Fruit fly (Drosophila melanogaster) whole organism, embryonic: ENCODE results near the gene CG15142.

Source experiments
- Asciz ChIP-seq: fragments of 200-800 bp; sonication (Bioruptor generic); optimal IDR thresholded peaks from 2 replicates; lab custom pipeline; 2017; ENCODE audit warnings: missing biosample characterization, mild to moderate bottlenecking, missing genetic modification characterization, missing genetic modification reagents
- C15 ChIP-seq: fragments of 200-800 bp; sonication (Bioruptor generic); IDR thresholded peaks from 3 replicates; pipeline ENCODE4 v1.3.6; 2022; ENCODE audit warnings: missing biosample characterization, missing genetic modification characterization
- CG10565 ChIP-seq: fragments of 200-800 bp; sonication (Bioruptor generic); optimal IDR thresholded peaks from 3 replicates; lab custom pipeline; 2016; ENCODE audit warnings: missing biosample characterization, mild to moderate bottlenecking, missing genetic modification characterization
- CG11723 ChIP-seq: fragments of 200-800 bp; sonication (Bioruptor generic); optimal IDR thresholded peaks from 2 replicates; lab custom pipeline; 2017; ENCODE audit warnings: missing biosample characterization, mild to moderate bottlenecking, missing genetic modification characterization
- CG12659 ChIP-seq: fragments of 200-800 bp; sonication (Bioruptor generic); optimal IDR thresholded peaks from 3 replicates; lab custom pipeline; 2017; ENCODE audit warnings: mild to moderate bottlenecking, missing biosample characterization, missing genetic modification reagents, missing genetic modification characterization
- CG12769 ChIP-seq: fragments of 200-800 bp; sonication (Bioruptor generic); optimal IDR thresholded peaks from 2 replicates; lab custom pipeline; 2019; ENCODE audit warnings: missing biosample characterization, mild to moderate bottlenecking, missing genetic modification characterization, moderate library complexity
- CG14667 ChIP-seq: fragments of 200-800 bp; sonication (Bioruptor generic); IDR thresholded peaks from 2 replicates; pipeline ENCODE4 v1.3.6; 2022; ENCODE audit warnings: missing biosample characterization, missing genetic modification characterization
- CG2199 ChIP-seq: fragments of 200-800 bp; sonication (Bioruptor generic); IDR thresholded peaks from 3 replicates; pipeline ENCODE4 v1.3.6; 2022; ENCODE audit warnings: missing biosample characterization, missing genetic modification characterization
- CG2875 ChIP-seq: fragments of 200-800 bp; sonication (Bioruptor generic); optimal IDR thresholded peaks from 2 replicates; lab custom pipeline; 2017; ENCODE audit warnings: missing biosample characterization, mild to moderate bottlenecking, missing genetic modification characterization, missing genetic modification reagents
- CG32532 ChIP-seq: fragments of 200-800 bp; sonication (Bioruptor generic); IDR thresholded peaks from 2 replicates; pipeline ENCODE4 v1.3.6; 2022; ENCODE audit warnings: missing biosample characterization, missing genetic modification characterization
- CG4820 ChIP-seq: fragments of 200-800 bp; sonication (Bioruptor generic); optimal IDR thresholded peaks from 3 replicates; lab custom pipeline; 2016; ENCODE audit warnings: missing biosample characterization, missing genetic modification characterization
- CG4854 ChIP-seq: fragments of 200-800 bp; sonication (Bioruptor generic); optimal IDR thresholded peaks from 2 replicates; lab custom pipeline; 2016; ENCODE audit warnings: missing biosample characterization, missing genetic modification characterization, inconsistent platforms
- CG6654 ChIP-seq: fragments of 200-800 bp; sonication (Bioruptor generic); optimal IDR thresholded peaks from 2 replicates; lab custom pipeline; 2017; ENCODE audit warnings: missing biosample characterization, mild to moderate bottlenecking, missing genetic modification characterization
- CG6765 ChIP-seq: fragments of 200-800 bp; sonication (Bioruptor generic); optimal IDR thresholded peaks from 3 replicates; lab custom pipeline; 2017; ENCODE audit warnings: missing biosample characterization, mild to moderate bottlenecking, missing genetic modification characterization
- CG6854 ChIP-seq: fragments of 200-800 bp; sonication (Bioruptor generic); optimal IDR thresholded peaks from 3 replicates; lab custom pipeline; 2017; ENCODE audit warnings: missing biosample characterization, mild to moderate bottlenecking, missing genetic modification characterization
- CG9727 ChIP-seq: fragments of 200-800 bp; sonication (Bioruptor generic); optimal IDR thresholded peaks from 3 replicates; lab custom pipeline; 2017; ENCODE audit warnings: missing biosample characterization, mild to moderate bottlenecking, missing genetic modification characterization
- Dip2 ChIP-seq: fragments of 200-800 bp; sonication (Bioruptor generic); IDR thresholded peaks from 2 replicates; pipeline ENCODE4 v1.3.6; 2022; ENCODE audit warnings: missing biosample characterization, missing genetic modification characterization
- Dll ChIP-seq: fragments of 200-800 bp; sonication (Bioruptor generic); IDR thresholded peaks from 4 replicates; pipeline ENCODE4 v1.3.6; 2022; ENCODE audit warnings: missing biosample characterization, missing genetic modification characterization; ENCODE audit not compliant: partially characterized antibody
- Eip74EF ChIP-seq, 2 experiments: fragments of 200-800 bp in 1 of 2; fragments of >200 bp in 1 of 2; sonication (Bioruptor generic) in 1 of 2; optimal IDR thresholded peaks; 2 replicates each; lab custom pipeline; 2017 to 2019; ENCODE audit warnings: missing biosample characterization in 2 of 2, missing genetic modification characterization in 2 of 2, mild to moderate bottlenecking in 1 of 2, moderate library complexity in 1 of 2
- Fer1 ChIP-seq: fragments of 200-800 bp; sonication (Bioruptor generic); optimal IDR thresholded peaks from 2 replicates; lab custom pipeline; 2017; ENCODE audit warnings: missing biosample characterization, mild to moderate bottlenecking, missing genetic modification characterization
- GATAe ChIP-seq: fragments of 200-800 bp; sonication (Bioruptor generic); conservative IDR thresholded peaks from 2 replicates; pipeline ENCODE4 v1.3.6; 2022; ENCODE audit warnings: missing biosample characterization, missing genetic modification characterization
- Hr3 ChIP-seq: fragments of 200-800 bp; sonication (Bioruptor generic); optimal IDR thresholded peaks from 3 replicates; lab custom pipeline; 2016; ENCODE audit warnings: missing biosample characterization, missing genetic modification characterization
- Jarid2 ChIP-seq: fragments of 200-800 bp; sonication (Bioruptor generic); optimal IDR thresholded peaks from 3 replicates; lab custom pipeline; 2017; ENCODE audit warnings: mild to moderate bottlenecking, missing biosample characterization, missing genetic modification reagents, missing genetic modification characterization
- Lpt ChIP-seq: fragments of >200 bp; optimal IDR thresholded peaks from 2 replicates; lab custom pipeline; 2018; ENCODE audit warnings: missing biosample characterization, missing genetic modification characterization
- Myb ChIP-seq: fragments of 200-800 bp; sonication (Bioruptor generic); optimal IDR thresholded peaks from 2 replicates; lab custom pipeline; 2016; ENCODE audit warnings: missing biosample characterization, missing genetic modification characterization
- Oaz ChIP-seq: fragments of 200-800 bp; sonication (Bioruptor generic); IDR thresholded peaks from 2 replicates; pipeline ENCODE4 v1.3.6; 2022; ENCODE audit warnings: missing biosample characterization, missing genetic modification characterization
- Scr ChIP-seq: fragments of 200-800 bp; sonication (Bioruptor generic); IDR thresholded peaks from 2 replicates; pipeline ENCODE4 v1.3.6; 2022; ENCODE audit warnings: missing biosample characterization, missing genetic modification characterization; ENCODE audit not compliant: partially characterized antibody
- Trl ChIP-seq, 3 experiments: fragments of >200 bp in 2 of 3; fragments of 200-800 bp in 1 of 3; sonication (Bioruptor generic) in 1 of 3; optimal IDR thresholded peaks; 2 replicates in 1 of 3; 3 replicates in 2 of 3; lab custom pipeline; 2016 to 2017; ENCODE audit warnings: missing biosample characterization in 1 of 3, missing genetic modification characterization in 1 of 3
- az2 ChIP-seq: fragments of 200-800 bp; sonication (Bioruptor generic); optimal IDR thresholded peaks from 3 replicates; lab custom pipeline; 2016; ENCODE audit warnings: missing biosample characterization, missing genetic modification characterization
- br ChIP-seq: fragments of >200 bp; optimal IDR thresholded peaks from 2 replicates; lab custom pipeline; 2017
- fd3F ChIP-seq: fragments of 200-800 bp; sonication (Bioruptor generic); optimal IDR thresholded peaks from 2 replicates; lab custom pipeline; 2018; ENCODE audit warnings: missing biosample characterization, mild to moderate bottlenecking, missing genetic modification characterization, moderate library complexity
- ftz-f1 ChIP-seq: fragments of 200-800 bp; sonication (Bioruptor generic); optimal IDR thresholded peaks from 2 replicates; lab custom pipeline; 2016; ENCODE audit warnings: missing biosample characterization, missing genetic modification characterization
- gt ChIP-seq: fragments of 200-800 bp; sonication (Bioruptor generic); IDR thresholded peaks from 2 replicates; pipeline ENCODE4 v1.3.6; 2022; ENCODE audit warnings: missing biosample characterization, missing genetic modification characterization
- jigr1 ChIP-seq: fragments of 200-800 bp; sonication (Bioruptor generic); IDR thresholded peaks from 3 replicates; pipeline ENCODE4 v1.3.6; 2022; ENCODE audit warnings: missing biosample characterization, missing genetic modification characterization
- lab ChIP-seq: fragments of 200-800 bp; sonication (Bioruptor generic); optimal IDR thresholded peaks from 3 replicates; lab custom pipeline; 2017; ENCODE audit warnings: missing biosample characterization, missing genetic modification characterization, mild to moderate bottlenecking, moderate library complexity, missing genetic modification reagents
- otp ChIP-seq: fragments of 200-800 bp; sonication (Bioruptor generic); IDR thresholded peaks from 3 replicates; pipeline ENCODE4, ENCODE4 v1.3.6; 2022; ENCODE audit warnings: missing biosample characterization, missing genetic modification characterization
- rib ChIP-seq: fragments of 200-800 bp; sonication (Bioruptor generic); IDR thresholded peaks from 2 replicates; pipeline ENCODE4 v1.3.6; 2022; ENCODE audit warnings: missing biosample characterization, missing genetic modification characterization
- ro ChIP-seq: fragments of 200-800 bp; sonication (Bioruptor generic); IDR thresholded peaks from 2 replicates; pipeline ENCODE4 v1.3.6; 2022; ENCODE audit warnings: missing biosample characterization, missing genetic modification characterization
- scrt ChIP-seq: fragments of 200-800 bp; sonication (Bioruptor generic); optimal IDR thresholded peaks from 2 replicates; lab custom pipeline; 2018; ENCODE audit warnings: missing biosample characterization, mild to moderate bottlenecking, missing genetic modification characterization, moderate library complexity
- sens-2 ChIP-seq: fragments of 200-800 bp; sonication (Bioruptor generic); IDR thresholded peaks from 2 replicates; pipeline ENCODE4 v1.3.6; 2022; ENCODE audit warnings: missing biosample characterization, missing genetic modification characterization
- seq ChIP-seq: fragments of 200-800 bp; sonication (Bioruptor generic); IDR thresholded peaks from 2 replicates; pipeline ENCODE4 v1.3.6; 2022; ENCODE audit warnings: missing biosample characterization, missing genetic modification characterization
- sob ChIP-seq: fragments of 200-800 bp; sonication (Bioruptor generic); IDR thresholded peaks from 2 replicates; pipeline ENCODE4 v1.3.6; 2022; ENCODE audit warnings: missing biosample characterization, missing genetic modification characterization
- tio ChIP-seq: fragments of 200-800 bp; sonication (Bioruptor generic); optimal IDR thresholded peaks from 2 replicates; lab custom pipeline; 2017; ENCODE audit warnings: missing biosample characterization, missing genetic modification characterization, inconsistent platforms
- ttk ChIP-seq: fragments of 200-800 bp; sonication (Bioruptor generic); IDR thresholded peaks from 2 replicates; pipeline ENCODE4 v2.1.2; 2022; ENCODE audit warnings: missing biosample characterization, missing genetic modification characterization
- unc-4 ChIP-seq: fragments of 200-800 bp; sonication (Bioruptor generic); IDR thresholded peaks from 2 replicates; pipeline ENCODE4 v1.3.6; 2022; ENCODE audit warnings: missing biosample characterization, missing genetic modification characterization; ENCODE audit not compliant: partially characterized antibody

The CG15142 gene

DNA sequence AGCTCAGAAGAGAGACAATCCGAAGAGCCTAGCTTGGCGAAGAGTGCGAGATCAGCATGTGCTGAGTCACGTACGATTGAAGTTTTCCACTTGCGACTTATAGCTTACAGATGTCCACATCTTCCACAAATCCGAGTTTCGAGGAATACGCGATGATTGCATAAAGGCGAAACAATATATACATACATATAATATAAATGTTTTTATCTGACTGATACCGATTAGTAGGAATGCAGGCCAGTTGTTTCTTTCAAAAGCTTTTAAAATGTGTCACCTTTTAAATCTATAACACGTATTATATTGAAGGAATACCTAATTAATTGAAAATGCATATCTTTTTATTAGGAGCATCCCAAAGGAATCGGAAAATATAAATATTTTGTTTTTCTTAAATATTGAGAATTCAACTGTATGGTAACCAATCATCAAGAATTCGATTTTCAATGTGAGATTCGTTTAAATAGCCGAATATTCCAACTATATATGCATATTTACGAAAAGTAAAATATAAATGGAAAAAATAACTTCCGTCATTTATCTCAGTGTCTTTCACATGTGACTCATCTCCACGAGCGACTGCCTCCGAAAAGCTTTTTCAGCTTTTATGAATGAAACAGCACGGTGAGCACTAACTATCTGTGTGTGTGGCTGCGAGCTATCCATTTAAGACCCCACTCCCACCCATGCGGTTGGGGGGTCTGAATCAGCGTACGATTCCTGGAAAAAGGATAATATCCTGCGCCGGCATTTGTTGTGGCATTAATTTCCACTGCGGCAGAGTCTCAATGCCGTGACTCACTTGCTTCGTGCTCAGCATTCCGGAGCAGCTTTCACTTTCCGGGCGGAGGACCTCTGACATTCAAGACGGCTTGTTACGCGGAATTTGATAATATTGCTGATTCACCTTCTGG lies 47.9 kb downstream of the CG15142 start (continued):
- TF ChIP-seq Jarid2 (no peak), Oaz (GFP tag; lab: Robert Waterston, UW) (peak; percentile 34), Myb (GFP tag; lab: Kevin White, UChicago) (peak; percentile 26), CG12769 (tag; lab: Kevin White, UChicago) (peak; percentile 54), CG9727 (GFP tag; lab: Kevin White, UChicago) (peak; percentile 56), sens-2 (GFP tag; lab: Robert Waterston, UW) (no peak), CG4854 (GFP tag; lab: Kevin White, UChicago) (peak; percentile 21), Dll (no peak), CG11723 (GFP tag; lab: Kevin White, UChicago) (peak; percentile 20), Asciz (GFP tag; lab: Kevin White, UChicago) (peak; percentile 60), ro (GFP tag; lab: Robert Waterston, UW) (no peak), seq (GFP tag; lab: Robert Waterston, UW) (0 out of 2 replicates have a peak, but pooled peaks have one; percentile 43), CG4820 (GFP tag; lab: Kevin White, UChicago) (no peak), Trl (optimal IDR thresholded peaks at IDR 0.05; lab: Kevin White, UChicago) (peak in 1 of 2 experiments; percentile 25), Trl (GFP tag; optimal IDR thresholded peaks at IDR 0.05; lab: Kevin White, UChicago) (peak; percentile 51), GATAe (GFP tag; lab: Robert Waterston, UW) (no peak)

DNA sequence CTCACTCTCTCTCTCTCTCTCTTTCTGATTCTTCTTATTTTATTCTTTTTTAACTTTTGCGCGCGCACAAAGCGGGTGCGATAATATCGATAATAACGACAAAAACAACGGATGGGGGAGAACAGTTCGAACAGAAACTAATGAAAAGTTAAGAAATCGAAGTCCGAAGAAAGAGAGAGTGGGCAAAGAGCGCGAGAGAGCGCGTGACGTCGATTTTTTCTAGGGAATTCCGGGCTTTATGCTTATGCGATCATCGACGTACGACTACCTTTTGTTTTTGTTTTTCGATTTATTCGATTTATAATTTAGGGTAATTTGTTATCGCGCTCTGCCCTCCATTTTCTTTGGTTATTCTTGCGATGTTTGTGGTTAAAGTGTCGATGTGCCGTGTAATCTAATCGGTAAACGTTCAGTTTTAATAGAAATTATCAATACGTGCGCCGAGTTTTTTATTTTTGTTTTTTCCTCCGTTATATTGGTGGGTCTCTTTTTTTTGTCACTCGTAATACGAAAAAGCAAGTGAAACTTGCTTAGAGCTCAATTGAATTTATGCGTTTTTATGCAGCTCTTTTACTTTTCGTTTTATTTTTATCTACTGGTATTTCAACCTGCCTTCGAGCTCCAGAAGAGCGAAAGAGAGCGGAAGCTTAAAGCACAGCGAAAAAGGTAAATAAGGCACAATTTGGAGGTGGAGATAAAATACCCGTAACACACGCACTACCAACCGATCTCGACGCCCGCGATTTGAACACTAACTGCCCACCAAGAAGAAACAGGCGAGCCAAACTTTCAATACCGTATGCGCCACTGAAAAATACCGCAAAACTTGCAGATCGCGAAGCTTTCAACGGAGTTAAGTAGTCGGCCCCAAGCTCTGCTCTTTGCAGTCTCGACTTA lies 48.8 kb downstream of the CG15142 start, which contains the start of gene dl:
TSS of gene dl (minus strand) at position 757 of the 897 bp plus-strand sequence.
- TF ChIP-seq br (lab: Kevin White, UChicago) (no peak), az2 (GFP tag; lab: Kevin White, UChicago) (no peak), CG10565 (GFP tag; lab: Kevin White, UChicago) (no peak), CG4854 (GFP tag; lab: Kevin White, UChicago) (no peak), jigr1 (GFP tag; lab: Robert Waterston, UW) (no peak), fd3F (no peak), CG32532 (GFP tag; lab: Robert Waterston, UW) (no peak; the same call in 1 of the 2 replicates), CG2875 (no peak), Scr (peak; percentile 35; the same call in 1 of the 2 replicates), Hr3 (GFP tag; lab: Kevin White, UChicago) (no peak), CG14667 (GFP tag; lab: Robert Waterston, UW) (no peak), otp (GFP tag; lab: Robert Waterston, UW) (no peak), ftz-f1 (no peak), Dip2 (no peak), unc-4 (GFP tag; lab: Robert Waterston, UW) (no peak), Lpt (GFP tag; lab: Kevin White, UChicago) (no peak), C15 (GFP tag; lab: Robert Waterston, UW) (no peak), scrt (no peak), CG6765 (GFP tag; lab: Kevin White, UChicago) (no peak), lab (peak; percentile 40), CG6654 (GFP tag; lab: Kevin White, UChicago) (no peak), CG6854 (GFP tag; lab: Kevin White, UChicago) (no peak), CG2199 (GFP tag; lab: Robert Waterston, UW) (peak; percentile 13; the same call in 1 of the 3 replicates), CG12659 (GFP tag; lab: Kevin White, UChicago) (peak; percentile 6), rib (GFP tag; lab: Robert Waterston, UW) (peak; percentile 32; the same call in 1 of the 2 replicates), Eip74EF (GFP tag; optimal IDR thresholded peaks at IDR 0.05; lab: Kevin White, UChicago) (no peak), ttk (GFP tag; lab: Robert Waterston, UW) (no peak), sob (GFP tag; lab: Robert Waterston, UW) (no peak), gt (GFP tag; lab: Robert Waterston, UW) (no peak), tio (GFP tag; lab: Kevin White, UChicago) (no peak), Fer1 (no peak)
